Worm (Caenorhabditis elegans): ENCODE results near the gene C24H10.3.

Gene C24H10.3

ce11 chrX:5063750-5064652 is 3.1 kb downstream of the C24H10.3 start, which contains the start of gene C24H10.2:
TSS of gene C24H10.2 (plus strand) at chrX:5064602.
- TF ChIP-seq sea-2 (GFP tag; optimal IDR thresholded peaks at IDR 0.05) (no peak), lin-39 (tag; optimal IDR thresholded peaks at IDR 0.05) (peak; percentile 91), fos-1 (tag; optimal IDR thresholded peaks at IDR 0.05) (no peak), nhr-28 (tag; optimal IDR thresholded peaks at IDR 0.05) (no peak), nhr-237 (tag; optimal IDR thresholded peaks at IDR 0.05) (no peak), tbx-2 (tag; optimal IDR thresholded peaks at IDR 0.05) (peak; percentile 20), ztf-4 (tag; optimal IDR thresholded peaks at IDR 0.05) (no peak), nhr-12 (tag; optimal IDR thresholded peaks at IDR 0.05) (no peak), egl-5 (tag; optimal IDR thresholded peaks at IDR 0.05) (peak; percentile 56), zag-1 (tag; optimal IDR thresholded peaks at IDR 0.05) (no peak), ceh-9 (tag; optimal IDR thresholded peaks at IDR 0.05) (no peak), nhr-11 (tag; optimal IDR thresholded peaks at IDR 0.05) (no peak), mml-1 (tag; optimal IDR thresholded peaks at IDR 0.05) (no peak), fkh-10 (GFP tag; optimal IDR thresholded peaks at IDR 0.05) (no peak), unc-39 (tag; optimal IDR thresholded peaks at IDR 0.05) (no peak), nhr-77 (tag; optimal IDR thresholded peaks at IDR 0.05) (no peak), ceh-28 (tag; optimal IDR thresholded peaks at IDR 0.05) (peak; percentile 60), eor-1 (tag; optimal IDR thresholded peaks at IDR 0.05) (no peak), hmg-11 (tag; optimal IDR thresholded peaks at IDR 0.05) (peak; percentile 69), pqm-1 (tag; optimal IDR thresholded peaks at IDR 0.05) (peak; percentile 22), R02D3.7 (tag; optimal IDR thresholded peaks at IDR 0.05) (no peak), elt-1 (tag; optimal IDR thresholded peaks at IDR 0.05) (peak; percentile 8), egl-27 (tag; optimal IDR thresholded peaks at IDR 0.05) (no peak), ceh-16 (tag; optimal IDR thresholded peaks at IDR 0.05) (no peak), lin-15B (tag; optimal IDR thresholded peaks at IDR 0.05) (no peak), mdl-1 (tag; optimal IDR thresholded peaks at IDR 0.05) (no peak), elt-3 (tag; optimal IDR thresholded peaks at IDR 0.05) (no peak), fkh-2 (tag; optimal IDR thresholded peaks at IDR 0.05) (no peak), nfya-1 (tag; optimal IDR thresholded peaks at IDR 0.05; ENCODE audit: insufficient read depth) (peak; percentile 76), jun-1 (tag; optimal IDR thresholded peaks at IDR 0.05) (no peak), elt-2 (tag; optimal IDR thresholded peaks at IDR 0.05) (peak; percentile 90), aly-2 (tag; optimal IDR thresholded peaks at IDR 0.05) (no peak), skn-1 (tag; optimal IDR thresholded peaks at IDR 0.05) (no peak), nhr-25 (tag; optimal IDR thresholded peaks at IDR 0.05) (no peak), pha-4 (tag; optimal IDR thresholded peaks at IDR 0.05) (peak; percentile 51)

ce11 chrX:5066570-5066969 is 5.7 kb downstream of the C24H10.3 start:
- TF ChIP-seq egl-27 (tag; optimal IDR thresholded peaks at IDR 0.05) (no peak), R02D3.7 (tag; optimal IDR thresholded peaks at IDR 0.05) (no peak), ceh-82 (tag; optimal IDR thresholded peaks at IDR 0.05) (no peak), ama-1 (optimal IDR thresholded peaks at IDR 0.05) (peak; percentile 41), eor-1 (tag; optimal IDR thresholded peaks at IDR 0.05) (no peak)

ce11 chrX:5067796-5068195 is 6.9 kb downstream of the C24H10.3 start, which contains the start of gene clc-7:
TSS of gene clc-7 (plus strand) at chrX:5068096.
- TF ChIP-seq pha-4 (tag; optimal IDR thresholded peaks at IDR 0.05) (no peak), nhr-76 (tag; optimal IDR thresholded peaks at IDR 0.05) (no peak), nfya-1 (tag; optimal IDR thresholded peaks at IDR 0.05; ENCODE audit: insufficient read depth) (no peak), jun-1 (tag; optimal IDR thresholded peaks at IDR 0.05) (no peak), nhr-11 (tag; optimal IDR thresholded peaks at IDR 0.05) (no peak), nhr-28 (tag; optimal IDR thresholded peaks at IDR 0.05) (no peak), ama-1 (optimal IDR thresholded peaks at IDR 0.05) (no peak), unc-39 (tag; optimal IDR thresholded peaks at IDR 0.05) (no peak), zag-1 (tag; optimal IDR thresholded peaks at IDR 0.05) (no peak)
